Worm (Caenorhabditis elegans) whole organism, mixed stage, embryonic: ENCODE measurements around the gene C09F5.3.

Experiments
- M03D4.4 ChIP-seq: sonication (generic microtip); optimal IDR thresholded peaks from 2 replicates; lab custom pipeline; 2017; ENCODE audit warnings: mild to moderate bottlenecking, missing genetic modification characterization, missing compliant biosample characterization
- bed-3 ChIP-seq: fragments of 200-800 bp; sonication (Bioruptor generic); optimal IDR thresholded peaks from 3 replicates; lab custom pipeline; 2018; ENCODE audit warnings: mild to moderate bottlenecking, missing genetic modification characterization, moderate library complexity, missing compliant biosample characterization
- blmp-1 ChIP-seq: fragments of 150-350 bp; optimal IDR thresholded peaks from 2 replicates; lab custom pipeline; 2014; ENCODE audit warnings: missing biosample characterization, missing genetic modification characterization
- ces-1 ChIP-seq: fragments of 150-350 bp; optimal IDR thresholded peaks from 2 replicates; lab custom pipeline; 2014; ENCODE audit warnings: missing biosample characterization, missing genetic modification reagents, missing genetic modification characterization
- elt-1 ChIP-seq: sonication (generic microtip); optimal IDR thresholded peaks from 2 replicates; lab custom pipeline; 2017; ENCODE audit warnings: missing genetic modification characterization, mild to moderate bottlenecking, missing compliant biosample characterization, antibody characterized with exemption, moderate library complexity, borderline replicate concordance; ENCODE audit not compliant: insufficient read depth
- elt-3 ChIP-seq: fragments of 150-350 bp; optimal IDR thresholded peaks from 2 replicates; lab custom pipeline; 2014; ENCODE audit warnings: missing biosample characterization, missing genetic modification characterization
- mep-1 ChIP-seq: fragments of 150-350 bp; optimal IDR thresholded peaks from 2 replicates; lab custom pipeline; 2017; ENCODE audit warnings: missing biosample characterization, missing genetic modification reagents, missing genetic modification characterization, inconsistent platforms
- nhr-28 ChIP-seq: fragments of 150-350 bp; optimal IDR thresholded peaks from 2 replicates; lab custom pipeline; 2014; ENCODE audit warnings: missing biosample characterization, missing genetic modification characterization
- nhr-76 ChIP-seq: sonication (generic microtip); optimal IDR thresholded peaks from 2 replicates; lab custom pipeline; 2017; ENCODE audit warnings: missing biosample characterization, missing genetic modification characterization
- pha-4 ChIP-seq: fragments of 150-350 bp; optimal IDR thresholded peaks from 2 replicates; lab custom pipeline; 2018; ENCODE audit warnings: missing biosample characterization, missing genetic modification reagents, missing genetic modification characterization
- snpc-4 ChIP-seq: fragments of 150-350 bp; optimal IDR thresholded peaks from 2 replicates; lab custom pipeline; 2014; ENCODE audit warnings: missing biosample characterization, missing genetic modification characterization

ce11 chrIII:627838-628237 lies 37.2 kb downstream of the C09F5.3 start, which contains the start of gene T19C3.5:
- TF ChIP-seq mep-1 (tag; lab: Kevin White, UChicago) (no peak), ces-1 (GFP tag; lab: Kevin White, UChicago) (no peak), bed-3 (GFP tag; lab: Kevin White, UChicago) (no peak), pha-4 (tag; lab: Kevin White, UChicago) (no peak), elt-1 (no peak), snpc-4 (tag; lab: Kevin White, UChicago) (no peak), elt-3 (no peak), M03D4.4 (tag; lab: Kevin White, UChicago) (no peak), blmp-1 (tag; lab: Kevin White, UChicago) (no peak), nhr-76 (tag; lab: Kevin White, UChicago) (no peak), nhr-28 (tag; lab: Kevin White, UChicago) (no peak)
